Worm (Caenorhabditis elegans): ENCODE results near the gene B0304.4.

B0304.4 gene

ce11 chrII:4494532-4494931 is 28.5 kb downstream of the B0304.4 start:
- TF ChIP-seq tbx-37 (GFP tag; conservative IDR thresholded peaks at IDR 0.05) (no peak), hmg-4 (GFP tag; optimal IDR thresholded peaks at IDR 0.05) (no peak), B0310.2 (tag; optimal IDR thresholded peaks at IDR 0.05) (no peak), hnd-1 (tag; optimal IDR thresholded peaks at IDR 0.05) (no peak), hmbx-1 (tag; optimal IDR thresholded peaks at IDR 0.05) (no peak), tbx-11 (GFP tag; IDR thresholded peaks at IDR 0.05) (no peak), scrt-1 (GFP tag; IDR thresholded peaks at IDR 0.05) (no peak), ceh-36 (tag; optimal IDR thresholded peaks at IDR 0.05) (no peak), ama-1 (optimal IDR thresholded peaks at IDR 0.05) (no peak), flt-1 (GFP tag; IDR thresholded peaks at IDR 0.05) (no peak), tra-4 (tag; optimal IDR thresholded peaks at IDR 0.05) (no peak), F13C5.2 (tag; optimal IDR thresholded peaks at IDR 0.05) (no peak), pes-1 (GFP tag; IDR thresholded peaks at IDR 0.05) (no peak), aly-1 (tag; optimal IDR thresholded peaks at IDR 0.05) (no peak), ceh-13 (GFP tag; optimal IDR thresholded peaks at IDR 0.05) (no peak), sea-1 (GFP tag; conservative IDR thresholded peaks at IDR 0.05) (no peak)

- TF ChIP-seq tbx-11 (GFP tag; IDR thresholded peaks at IDR 0.05), result no peak
- TF ChIP-seq ama-1 (optimal IDR thresholded peaks at IDR 0.05), result no peak
These were observed 32.3 kb downstream of the B0304.4 start, which contains the start of gene T05C1.5 for ce11 chrII:4490729-4491128. Gene T05C1.5 (minus strand): TSS chrII:4490829.

- TF ChIP-seq tra-4 (tag; optimal IDR thresholded peaks at IDR 0.05) (no peak), ceh-13 (GFP tag; optimal IDR thresholded peaks at IDR 0.05) (no peak), ceh-36 (tag; optimal IDR thresholded peaks at IDR 0.05) (no peak), ets-7 (tag; optimal IDR thresholded peaks at IDR 0.05) (no peak), flt-1 (GFP tag; IDR thresholded peaks at IDR 0.05) (no peak), tbx-11 (GFP tag; IDR thresholded peaks at IDR 0.05) (no peak), ama-1 (optimal IDR thresholded peaks at IDR 0.05) (no peak), hmg-4 (GFP tag; optimal IDR thresholded peaks at IDR 0.05) (no peak), tbx-37 (GFP tag; conservative IDR thresholded peaks at IDR 0.05) (no peak), F13C5.2 (tag; optimal IDR thresholded peaks at IDR 0.05) (no peak), hmbx-1 (tag; optimal IDR thresholded peaks at IDR 0.05) (no peak), B0310.2 (tag; optimal IDR thresholded peaks at IDR 0.05) (no peak), hnd-1 (tag; optimal IDR thresholded peaks at IDR 0.05) (no peak), pes-1 (GFP tag; IDR thresholded peaks at IDR 0.05) (no peak), sea-1 (GFP tag; conservative IDR thresholded peaks at IDR 0.05) (no peak), scrt-1 (GFP tag; IDR thresholded peaks at IDR 0.05) (no peak)
These were observed 33.7 kb downstream of the B0304.4 start, which contains the start of gene T05C1.3 for ce11 chrII:4489288-4489687. Gene T05C1.3 (minus strand): TSS chrII:4489388.

- no peak for TF ChIP-seq ceh-36 (tag; optimal IDR thresholded peaks at IDR 0.05)
- no peak for TF ChIP-seq sea-1 (GFP tag; conservative IDR thresholded peaks at IDR 0.05)
- TF ChIP-seq pes-1 (GFP tag; IDR thresholded peaks at IDR 0.05), result no peak
- TF ChIP-seq scrt-1 (GFP tag; IDR thresholded peaks at IDR 0.05), result no peak
- no peak for TF ChIP-seq hmg-4 (GFP tag; optimal IDR thresholded peaks at IDR 0.05)
- no peak for TF ChIP-seq hmbx-1 (tag; optimal IDR thresholded peaks at IDR 0.05)
- TF ChIP-seq tbx-11 (GFP tag; IDR thresholded peaks at IDR 0.05), result no peak
- TF ChIP-seq hnd-1 (tag; optimal IDR thresholded peaks at IDR 0.05), result no peak
- no peak for TF ChIP-seq flt-1 (GFP tag; IDR thresholded peaks at IDR 0.05)
- TF ChIP-seq aly-1 (tag; optimal IDR thresholded peaks at IDR 0.05), result no peak
- no peak for TF ChIP-seq ama-1 (optimal IDR thresholded peaks at IDR 0.05)
- TF ChIP-seq B0310.2 (tag; optimal IDR thresholded peaks at IDR 0.05), result no peak
These were observed 41.0 kb downstream of the B0304.4 start, which contains the start of gene T05C1.2 for ce11 chrII:4482021-4482420. Gene T05C1.2 (minus strand): TSS chrII:4482121.

ce11 chrII:4478303-4478702 is 44.7 kb downstream of the B0304.4 start, which contains the start of gene T05C1.1:
Gene T05C1.1 (plus strand): TSS chrII:4478603.
- TF ChIP-seq hmbx-1 (tag; optimal IDR thresholded peaks at IDR 0.05) (no peak), ceh-36 (tag; optimal IDR thresholded peaks at IDR 0.05) (no peak), aly-1 (tag; optimal IDR thresholded peaks at IDR 0.05) (no peak), scrt-1 (GFP tag; IDR thresholded peaks at IDR 0.05) (no peak), tra-4 (tag; optimal IDR thresholded peaks at IDR 0.05) (no peak), F13C5.2 (tag; optimal IDR thresholded peaks at IDR 0.05) (no peak), pes-1 (GFP tag; IDR thresholded peaks at IDR 0.05) (no peak), tbx-11 (GFP tag; IDR thresholded peaks at IDR 0.05) (no peak), ceh-13 (GFP tag; optimal IDR thresholded peaks at IDR 0.05) (no peak), B0310.2 (tag; optimal IDR thresholded peaks at IDR 0.05) (no peak), sea-1 (GFP tag; conservative IDR thresholded peaks at IDR 0.05) (no peak), flt-1 (GFP tag; IDR thresholded peaks at IDR 0.05) (no peak), tbx-37 (GFP tag; conservative IDR thresholded peaks at IDR 0.05) (no peak), hmg-4 (GFP tag; optimal IDR thresholded peaks at IDR 0.05) (no peak), ets-7 (tag; optimal IDR thresholded peaks at IDR 0.05) (no peak)

- TF ChIP-seq F13C5.2 (tag; optimal IDR thresholded peaks at IDR 0.05) (no peak), tra-4 (tag; optimal IDR thresholded peaks at IDR 0.05) (no peak), ets-7 (tag; optimal IDR thresholded peaks at IDR 0.05) (no peak), hmbx-1 (tag; optimal IDR thresholded peaks at IDR 0.05) (no peak), scrt-1 (GFP tag; IDR thresholded peaks at IDR 0.05) (no peak), sea-1 (GFP tag; conservative IDR thresholded peaks at IDR 0.05) (no peak), ama-1 (optimal IDR thresholded peaks at IDR 0.05) (no peak), B0310.2 (tag; optimal IDR thresholded peaks at IDR 0.05) (no peak), ceh-36 (tag; optimal IDR thresholded peaks at IDR 0.05) (no peak), tbx-37 (GFP tag; conservative IDR thresholded peaks at IDR 0.05) (no peak), flt-1 (GFP tag; IDR thresholded peaks at IDR 0.05) (no peak), hnd-1 (tag; optimal IDR thresholded peaks at IDR 0.05) (no peak), ceh-13 (GFP tag; optimal IDR thresholded peaks at IDR 0.05) (no peak)
These were observed 48.9 kb downstream of the B0304.4 start for ce11 chrII:4474005-4474655.
